Worm (Caenorhabditis elegans): ENCODE measurements around the gene cdt-2.

The cdt-2 gene

ce11 chrV:15000055-15000704 lies 9.3 kb upstream of the cdt-2 start, which contains the start of gene rps-16:
TSS of gene rps-16 (minus strand) at chrV:15000541.
- no peak for TF ChIP-seq ceh-36 (tag; optimal IDR thresholded peaks at IDR 0.05)
- no peak for TF ChIP-seq hnd-1 (tag; optimal IDR thresholded peaks at IDR 0.05)
- TF ChIP-seq ama-1 (optimal IDR thresholded peaks at IDR 0.05), result peak; percentile 33
- TF ChIP-seq pes-1 (GFP tag; IDR thresholded peaks at IDR 0.05), result no peak
- TF ChIP-seq tra-4 (tag; optimal IDR thresholded peaks at IDR 0.05), result no peak
- no peak for TF ChIP-seq ets-7 (tag; optimal IDR thresholded peaks at IDR 0.05)
- no peak for TF ChIP-seq tbx-11 (GFP tag; IDR thresholded peaks at IDR 0.05)
- TF ChIP-seq B0310.2 (tag; optimal IDR thresholded peaks at IDR 0.05), result no peak
- no peak for TF ChIP-seq sea-1 (GFP tag; conservative IDR thresholded peaks at IDR 0.05)

DNA sequence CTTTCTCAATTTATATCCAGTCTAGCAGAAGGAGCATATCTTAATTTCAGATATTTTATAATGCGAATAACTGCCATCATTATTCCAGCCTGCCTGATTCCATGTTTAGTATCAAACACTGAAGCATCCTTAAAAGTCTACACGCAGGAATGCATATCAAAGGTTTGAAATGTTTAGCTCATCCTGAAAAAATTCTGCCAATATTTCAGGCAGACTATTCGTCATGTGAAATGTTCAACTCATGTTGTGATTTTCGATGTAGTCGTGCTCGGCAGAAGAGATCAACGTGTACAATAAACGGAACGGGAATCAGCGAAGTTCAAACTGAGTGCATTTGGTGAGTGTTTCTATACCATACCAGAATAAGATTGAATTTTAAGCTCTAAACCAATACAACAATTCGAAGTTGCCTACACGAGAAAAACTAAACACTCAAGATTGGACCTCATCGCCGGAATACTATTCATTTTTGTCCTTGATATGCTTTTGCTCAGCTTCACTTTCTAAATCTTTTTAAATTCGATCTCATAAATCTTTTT lies 8.6 kb upstream of the cdt-2 start, which contains the start of gene T01C3.11:
TSS of gene T01C3.11 (plus strand) at position 51 of the 539 bp plus-strand sequence.
- TF ChIP-seq ets-7 (tag; optimal IDR thresholded peaks at IDR 0.05), result no peak
- no peak for TF ChIP-seq B0310.2 (tag; optimal IDR thresholded peaks at IDR 0.05)
- no peak for TF ChIP-seq ama-1 (optimal IDR thresholded peaks at IDR 0.05)

DNA sequence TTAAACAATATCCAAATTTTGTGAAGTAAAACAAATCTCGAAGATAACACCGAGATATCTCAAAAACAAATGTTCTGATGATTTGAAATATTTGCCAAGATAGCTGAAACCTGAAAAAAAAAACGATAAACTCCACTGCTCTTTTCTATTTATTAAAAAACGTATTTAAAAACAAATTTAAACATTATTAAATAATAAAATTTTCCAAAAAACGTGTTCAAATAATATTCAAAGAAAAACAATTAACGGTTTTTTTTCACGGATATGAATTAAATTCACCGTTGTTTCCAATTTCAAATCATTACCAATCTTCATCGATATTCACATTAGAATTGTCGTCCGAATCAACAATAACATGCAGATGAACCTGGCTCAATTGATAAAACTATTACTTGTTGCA lies 5.3 kb upstream of the cdt-2 start, which contains the start of gene irld-14:
TSS of gene irld-14 (plus strand) at position 301 of the 400 bp plus-strand sequence.
- no peak for TF ChIP-seq ceh-36 (tag; optimal IDR thresholded peaks at IDR 0.05)
- TF ChIP-seq hmbx-1 (tag; optimal IDR thresholded peaks at IDR 0.05), result no peak
- TF ChIP-seq aly-1 (tag; optimal IDR thresholded peaks at IDR 0.05), result no peak
- TF ChIP-seq scrt-1 (GFP tag; IDR thresholded peaks at IDR 0.05), result no peak
- TF ChIP-seq B0310.2 (tag; optimal IDR thresholded peaks at IDR 0.05), result no peak
- no peak for TF ChIP-seq sea-1 (GFP tag; conservative IDR thresholded peaks at IDR 0.05)
- no peak for TF ChIP-seq ceh-13 (GFP tag; optimal IDR thresholded peaks at IDR 0.05)
- no peak for TF ChIP-seq tra-4 (tag; optimal IDR thresholded peaks at IDR 0.05)
- TF ChIP-seq flt-1 (GFP tag; IDR thresholded peaks at IDR 0.05), result no peak
- no peak for TF ChIP-seq ets-7 (tag; optimal IDR thresholded peaks at IDR 0.05)
- no peak for TF ChIP-seq hmg-4 (GFP tag; optimal IDR thresholded peaks at IDR 0.05)
- TF ChIP-seq tbx-37 (GFP tag; conservative IDR thresholded peaks at IDR 0.05), result no peak
- TF ChIP-seq hnd-1 (tag; optimal IDR thresholded peaks at IDR 0.05), result no peak
- no peak for TF ChIP-seq tbx-11 (GFP tag; IDR thresholded peaks at IDR 0.05)
- TF ChIP-seq F13C5.2 (tag; optimal IDR thresholded peaks at IDR 0.05), result no peak

ce11 chrV:14993620-14994019 lies 2.7 kb upstream of the cdt-2 start, which contains the start of gene fil-1:
TSS of gene fil-1 (plus strand) at chrV:14993838.
- TF ChIP-seq hnd-1 (tag; optimal IDR thresholded peaks at IDR 0.05), result no peak
- TF ChIP-seq tbx-11 (GFP tag; IDR thresholded peaks at IDR 0.05), result no peak
- TF ChIP-seq pes-1 (GFP tag; IDR thresholded peaks at IDR 0.05), result no peak
- no peak for TF ChIP-seq ceh-36 (tag; optimal IDR thresholded peaks at IDR 0.05)
- TF ChIP-seq hmg-4 (GFP tag; optimal IDR thresholded peaks at IDR 0.05), result no peak
- TF ChIP-seq ceh-13 (GFP tag; optimal IDR thresholded peaks at IDR 0.05), result no peak

DNA sequence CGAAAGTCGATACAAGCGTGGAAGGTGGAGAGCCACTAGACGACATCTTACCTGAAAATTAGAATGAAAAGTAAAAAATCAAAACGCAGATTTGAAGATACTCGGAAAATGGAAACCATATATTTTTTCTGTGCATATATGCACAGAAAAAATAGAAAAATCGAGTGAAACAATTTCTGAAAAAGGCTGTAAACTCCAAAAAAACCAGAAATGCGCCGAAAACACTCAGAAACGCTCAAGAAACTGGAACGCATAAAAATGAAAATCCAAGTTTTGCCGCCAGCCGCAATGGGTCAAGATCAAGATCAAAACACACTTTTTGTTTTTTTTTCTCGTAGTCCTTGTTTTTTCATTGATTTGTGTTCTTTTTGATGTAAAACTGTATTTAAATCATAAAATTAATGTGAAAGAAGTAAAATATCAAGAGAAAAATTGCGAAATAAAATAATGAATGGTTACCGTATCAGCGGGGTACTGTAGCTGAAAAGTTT lies 1.7 kb upstream of the cdt-2 start, which contains the start of gene T01C3.3:
TSS of gene T01C3.3 (minus strand) at position 51 of the 491 bp plus-strand sequence.
- no peak for TF ChIP-seq tbx-37 (GFP tag; conservative IDR thresholded peaks at IDR 0.05)
- TF ChIP-seq hnd-1 (tag; optimal IDR thresholded peaks at IDR 0.05), result no peak
- no peak for TF ChIP-seq hmbx-1 (tag; optimal IDR thresholded peaks at IDR 0.05)
- TF ChIP-seq aly-1 (tag; optimal IDR thresholded peaks at IDR 0.05), result no peak

- no peak for TF ChIP-seq tra-4 (tag; optimal IDR thresholded peaks at IDR 0.05)
- TF ChIP-seq tbx-11 (GFP tag; IDR thresholded peaks at IDR 0.05), result no peak
- TF ChIP-seq F13C5.2 (tag; optimal IDR thresholded peaks at IDR 0.05), result no peak
- TF ChIP-seq ceh-36 (tag; optimal IDR thresholded peaks at IDR 0.05), result no peak
- TF ChIP-seq scrt-1 (GFP tag; IDR thresholded peaks at IDR 0.05), result no peak
- no peak for TF ChIP-seq pes-1 (GFP tag; IDR thresholded peaks at IDR 0.05)
- no peak for TF ChIP-seq flt-1 (GFP tag; IDR thresholded peaks at IDR 0.05)
Observed at ce11 chrV:14991489-14991888, 563 bp upstream of the cdt-2 start.

ce11 chrV:14984593-14984992 lies 6.3 kb downstream of the cdt-2 start, which contains the start of gene F02D8.4:
TSS of gene F02D8.4 (plus strand) at chrV:14984893.
- TF ChIP-seq tra-4 (tag; optimal IDR thresholded peaks at IDR 0.05), result no peak
- no peak for TF ChIP-seq hnd-1 (tag; optimal IDR thresholded peaks at IDR 0.05)
- TF ChIP-seq tbx-37 (GFP tag; conservative IDR thresholded peaks at IDR 0.05), result no peak
- TF ChIP-seq pes-1 (GFP tag; IDR thresholded peaks at IDR 0.05), result no peak
- no peak for TF ChIP-seq scrt-1 (GFP tag; IDR thresholded peaks at IDR 0.05)
- no peak for TF ChIP-seq aly-1 (tag; optimal IDR thresholded peaks at IDR 0.05)
- no peak for TF ChIP-seq tbx-11 (GFP tag; IDR thresholded peaks at IDR 0.05)
- no peak for TF ChIP-seq B0310.2 (tag; optimal IDR thresholded peaks at IDR 0.05)
- no peak for TF ChIP-seq ceh-13 (GFP tag; optimal IDR thresholded peaks at IDR 0.05)

- TF ChIP-seq tbx-37 (GFP tag; conservative IDR thresholded peaks at IDR 0.05), result no peak
- TF ChIP-seq hnd-1 (tag; optimal IDR thresholded peaks at IDR 0.05), result no peak
- TF ChIP-seq ets-7 (tag; optimal IDR thresholded peaks at IDR 0.05), result no peak
- TF ChIP-seq B0310.2 (tag; optimal IDR thresholded peaks at IDR 0.05), result no peak
- no peak for TF ChIP-seq tbx-11 (GFP tag; IDR thresholded peaks at IDR 0.05)
- TF ChIP-seq ceh-13 (GFP tag; optimal IDR thresholded peaks at IDR 0.05), result no peak
- no peak for TF ChIP-seq pes-1 (GFP tag; IDR thresholded peaks at IDR 0.05)
- no peak for TF ChIP-seq sea-1 (GFP tag; conservative IDR thresholded peaks at IDR 0.05)
- TF ChIP-seq hmg-4 (GFP tag; optimal IDR thresholded peaks at IDR 0.05), result no peak
- no peak for TF ChIP-seq flt-1 (GFP tag; IDR thresholded peaks at IDR 0.05)
- TF ChIP-seq hmbx-1 (tag; optimal IDR thresholded peaks at IDR 0.05), result no peak
- no peak for TF ChIP-seq ama-1 (optimal IDR thresholded peaks at IDR 0.05)
- TF ChIP-seq aly-1 (tag; optimal IDR thresholded peaks at IDR 0.05), result no peak
- no peak for TF ChIP-seq F13C5.2 (tag; optimal IDR thresholded peaks at IDR 0.05)
- no peak for TF ChIP-seq scrt-1 (GFP tag; IDR thresholded peaks at IDR 0.05)
Observed at ce11 chrV:14979937-14980336, 11.0 kb downstream of the cdt-2 start, which contains the start of gene xbx-1. TSS of gene xbx-1 (plus strand) at chrV:14980237.

All from whole organism, early embryonic.